Worm (Caenorhabditis elegans): ENCODE data around the gene T24C12.1.
A peak's percentile ranks its signal among the peaks of the same experiment; 100 is the strongest.

T24C12.1 gene

DNA sequence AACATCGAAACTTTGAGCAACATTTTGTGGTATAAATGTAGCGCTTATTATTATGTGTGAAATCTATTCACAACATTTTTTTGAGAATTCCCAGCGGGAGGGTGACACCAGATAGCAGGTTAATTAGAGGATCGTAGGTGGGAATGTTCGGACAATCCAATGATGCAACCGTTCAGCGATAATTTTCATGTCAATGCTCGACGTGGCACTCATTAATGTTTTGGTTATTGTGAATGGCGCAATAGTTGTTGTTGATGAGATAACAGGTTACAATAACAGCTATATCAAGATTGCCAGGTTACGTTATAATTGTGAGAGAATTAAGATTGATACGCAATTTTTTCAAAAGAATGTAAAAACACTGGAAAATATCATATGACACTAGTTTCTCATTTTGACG lies 32.1 kb downstream of the T24C12.1 start (continued):
- no peak for TF ChIP-seq B0019.2 (GFP tag; conservative IDR thresholded peaks at IDR 0.05)
- TF ChIP-seq ceh-79 (tag; optimal IDR thresholded peaks at IDR 0.05): no peak
- no peak for TF ChIP-seq ztf-25 (GFP tag; IDR thresholded peaks at IDR 0.05)

ce11 chrX:2233929-2234328 lies 34.7 kb downstream of the T24C12.1 start, which contains the start of gene T14F9.2:
Gene T14F9.2 (plus strand): TSS chrX:2234324.
- peak; percentile 42; the same call in 1 of the 2 replicates for TF ChIP-seq F33H1.4 (GFP tag; IDR thresholded peaks at IDR 0.05)
- no peak for TF ChIP-seq sea-2 (GFP tag; IDR thresholded peaks at IDR 0.05)
- no peak for TF ChIP-seq madf-8 (GFP tag; conservative IDR thresholded peaks at IDR 0.05)
- TF ChIP-seq bed-1 (GFP tag; IDR thresholded peaks at IDR 0.05): no peak
- no peak for TF ChIP-seq F52B5.7 (tag; optimal IDR thresholded peaks at IDR 0.05)
- no peak for TF ChIP-seq snpc-1.1 (tag; optimal IDR thresholded peaks at IDR 0.05; ENCODE audit: insufficient read depth)
- peak; percentile 14 for TF ChIP-seq efl-1 (GFP tag; optimal IDR thresholded peaks at IDR 0.05)
- TF ChIP-seq nhr-80 (tag; optimal IDR thresholded peaks at IDR 0.05): peak; percentile 11
- TF ChIP-seq lir-1 (GFP tag; conservative IDR thresholded peaks at IDR 0.05): no peak
- TF ChIP-seq attf-3 (GFP tag; conservative IDR thresholded peaks at IDR 0.05): no peak
- no peak for TF ChIP-seq madf-3 (GFP tag; IDR thresholded peaks at IDR 0.05)
- peak; percentile 19 for TF ChIP-seq lin-40 (tag; optimal IDR thresholded peaks at IDR 0.05)
- no peak for TF ChIP-seq aptf-2 (GFP tag; conservative IDR thresholded peaks at IDR 0.05)
- TF ChIP-seq hmg-1.2 (GFP tag; IDR thresholded peaks at IDR 0.05): peak; percentile 84
- TF ChIP-seq tbx-9 (tag; optimal IDR thresholded peaks at IDR 0.05; ENCODE audit: borderline replicate concordance): no peak
- TF ChIP-seq ztf-6 (GFP tag; IDR thresholded peaks at IDR 0.05): no peak
- TF ChIP-seq bed-2 (GFP tag; IDR thresholded peaks at IDR 0.05): no peak
- TF ChIP-seq B0261.1 (tag; optimal IDR thresholded peaks at IDR 0.05): no peak
- no peak for TF ChIP-seq T07F8.4 (tag; optimal IDR thresholded peaks at IDR 0.05)
- TF ChIP-seq chd-7 (tag; optimal IDR thresholded peaks at IDR 0.05): no peak

- TF ChIP-seq C06A6.2 (GFP tag; conservative IDR thresholded peaks at IDR 0.05) (no peak), T07F8.4 (tag; optimal IDR thresholded peaks at IDR 0.05) (no peak), ekl-4 (GFP tag; IDR thresholded peaks at IDR 0.05) (peak; percentile 47; the same call in 1 of the 2 replicates), tbp1 (GFP tag; optimal IDR thresholded peaks at IDR 0.05) (peak; percentile 7), bed-1 (GFP tag; IDR thresholded peaks at IDR 0.05) (no peak), ztf-28 (GFP tag; IDR thresholded peaks at IDR 0.05) (no peak), lsy-27 (tag; optimal IDR thresholded peaks at IDR 0.05; ENCODE audit: borderline replicate concordance, insufficient read depth) (no peak), F52B5.7 (tag; optimal IDR thresholded peaks at IDR 0.05) (no peak), nhr-120 (GFP tag; IDR thresholded peaks at IDR 0.05) (no peak), madf-10 (tag; optimal IDR thresholded peaks at IDR 0.05) (peak; percentile 30), nhr-80 (tag; optimal IDR thresholded peaks at IDR 0.05) (peak; percentile 69), K11D2.4 (GFP tag; IDR thresholded peaks at IDR 0.05) (no peak), egl-44 (GFP tag; IDR thresholded peaks at IDR 0.05) (no peak), K12H6.12 (tag; optimal IDR thresholded peaks at IDR 0.05) (no peak), akir-1 (GFP tag; optimal IDR thresholded peaks at IDR 0.05) (no peak), snpc-1.3 (tag; optimal IDR thresholded peaks at IDR 0.05; ENCODE audit: insufficient read depth) (no peak), cebp-1 (GFP tag; IDR thresholded peaks at IDR 0.05) (no peak), cebp-1 (tag; optimal IDR thresholded peaks at IDR 0.05) (peak; percentile 62), B0261.1 (tag; optimal IDR thresholded peaks at IDR 0.05) (no peak), chd-7 (tag; optimal IDR thresholded peaks at IDR 0.05) (no peak), unc-62 (GFP tag; optimal IDR thresholded peaks at IDR 0.05) (peak; percentile 7), let-607 (tag; optimal IDR thresholded peaks at IDR 0.05) (no peak), snpc-1.1 (tag; optimal IDR thresholded peaks at IDR 0.05; ENCODE audit: insufficient read depth) (no peak), pbrm-1 (GFP tag; IDR thresholded peaks at IDR 0.05) (peak; percentile 30; the same call in 1 of the 2 replicates), pha-4 (tag; optimal IDR thresholded peaks at IDR 0.05) (peak; percentile 39), F10E7.11 (tag; optimal IDR thresholded peaks at IDR 0.05) (no peak), tbx-9 (tag; optimal IDR thresholded peaks at IDR 0.05; ENCODE audit: borderline replicate concordance) (no peak), aptf-3 (GFP tag; IDR thresholded peaks at IDR 0.05) (no peak), hmg-1.2 (GFP tag; IDR thresholded peaks at IDR 0.05) (peak; percentile 82), tlf-1 (GFP tag; optimal IDR thresholded peaks at IDR 0.05) (no peak)
Measured at ce11 chrX:2237438-2237961, 38.3 kb downstream of the T24C12.1 start, which contains the start of gene vha-15. Gene vha-15 (plus strand): TSS chrX:2237911.

Data from whole organism, young adult.